Fruit fly (Drosophila melanogaster): Measurements from ENCODE around the gene Grx3.

The Grx3 gene

DNA sequence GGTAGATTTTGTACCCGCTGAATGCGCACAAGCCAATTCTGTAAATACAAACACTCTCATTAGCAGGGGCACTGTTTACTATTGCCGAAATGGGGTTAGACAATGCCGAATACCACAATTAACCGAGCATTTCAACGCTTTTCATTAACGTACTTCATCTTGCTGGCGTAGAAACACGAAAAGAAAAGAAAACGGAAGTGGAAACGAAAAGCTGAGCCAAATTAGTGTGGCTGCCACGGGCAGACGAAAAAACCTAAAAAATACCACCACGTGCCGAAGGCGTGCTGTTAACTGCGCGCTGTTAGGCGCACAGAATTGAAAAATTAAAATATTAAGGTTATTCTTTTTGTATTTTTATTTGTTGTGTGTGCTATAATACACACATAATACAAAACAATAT is 28.7 kb downstream of the Grx3 start, which contains the start of gene RpL24 (continued):
- TF ChIP-seq ham (GFP tag; IDR thresholded peaks at IDR 0.05) (peak; percentile 60; the same call in 1 of the 2 replicates), Dad (GFP tag; optimal IDR thresholded peaks at IDR 0.05) (peak; percentile 92), CG10366 (GFP tag; IDR thresholded peaks at IDR 0.05) (peak; percentile 78), MESR4 (GFP tag; optimal IDR thresholded peaks at IDR 0.05) (peak; percentile 100), CG4424 (GFP tag; optimal IDR thresholded peaks at IDR 0.05) (peak; percentile 90), CG12744 (GFP tag; optimal IDR thresholded peaks at IDR 0.05) (peak; percentile 87), CG3838 (GFP tag; optimal IDR thresholded peaks at IDR 0.05) (peak; percentile 62), lmd (GFP tag; IDR thresholded peaks at IDR 0.05) (peak; percentile 57; the same call in 1 of the 2 replicates), CG7786 (GFP tag; optimal IDR thresholded peaks at IDR 0.05) (peak; percentile 56), CG14667 (GFP tag; IDR thresholded peaks at IDR 0.05) (peak; percentile 24; the same call in 1 of the 2 replicates)

DNA sequence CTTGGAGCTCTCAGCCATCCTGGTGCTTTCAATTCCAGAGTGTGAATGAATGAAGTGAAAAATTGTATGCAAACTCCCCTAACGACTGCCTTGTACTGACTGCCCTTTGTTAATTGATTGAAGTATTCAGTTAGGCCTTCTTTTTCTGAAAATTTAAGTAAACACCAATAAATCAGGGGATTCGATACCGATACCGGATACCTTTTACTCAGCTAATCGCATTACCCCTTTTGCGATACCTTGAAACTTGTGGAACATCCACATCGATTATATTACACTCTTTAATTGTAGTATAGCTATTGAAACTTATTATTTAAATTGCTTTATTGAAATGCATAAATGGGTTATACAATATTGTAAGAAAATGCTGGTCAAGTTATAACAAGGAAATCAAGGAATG is 29.8 kb downstream of the Grx3 start, which contains the start of gene CG16957:
TSS of gene CG16957 (minus strand) at position 101 of the 400 bp plus-strand sequence.
- no peak for TF ChIP-seq sug (tag; optimal IDR thresholded peaks at IDR 0.05)
- no peak for TF ChIP-seq YL-1 (GFP tag; optimal IDR thresholded peaks at IDR 0.05)
- TF ChIP-seq CG33557 (GFP tag; optimal IDR thresholded peaks at IDR 0.05): no peak
- TF ChIP-seq CG10366 (GFP tag; IDR thresholded peaks at IDR 0.05): no peak
- no peak for TF ChIP-seq CG2889 (GFP tag; IDR thresholded peaks at IDR 0.05)
- no peak for TF ChIP-seq CG8290 (GFP tag; optimal IDR thresholded peaks at IDR 0.05)
- TF ChIP-seq CG8290 (tag; optimal IDR thresholded peaks at IDR 0.05): no peak
- no peak for TF ChIP-seq CG14710 (tag; optimal IDR thresholded peaks at IDR 0.05)
- TF ChIP-seq dm (GFP tag; optimal IDR thresholded peaks at IDR 0.05): no peak
- no peak for TF ChIP-seq CG12391 (tag; optimal IDR thresholded peaks at IDR 0.05)
- no peak for TF ChIP-seq Blimp-1 (GFP tag; optimal IDR thresholded peaks at IDR 0.05)
- TF ChIP-seq Nf-YA (GFP tag; IDR thresholded peaks at IDR 0.05): no peak
- TF ChIP-seq CG13287 (GFP tag; IDR thresholded peaks at IDR 0.05; ENCODE audit: partially characterized antibody): no peak
- no peak for TF ChIP-seq CG15073 (GFP tag; optimal IDR thresholded peaks at IDR 0.05)
- no peak for TF ChIP-seq HmgD (GFP tag; optimal IDR thresholded peaks at IDR 0.05)
- TF ChIP-seq CG11085 (GFP tag; IDR thresholded peaks at IDR 0.05): no peak

DNA sequence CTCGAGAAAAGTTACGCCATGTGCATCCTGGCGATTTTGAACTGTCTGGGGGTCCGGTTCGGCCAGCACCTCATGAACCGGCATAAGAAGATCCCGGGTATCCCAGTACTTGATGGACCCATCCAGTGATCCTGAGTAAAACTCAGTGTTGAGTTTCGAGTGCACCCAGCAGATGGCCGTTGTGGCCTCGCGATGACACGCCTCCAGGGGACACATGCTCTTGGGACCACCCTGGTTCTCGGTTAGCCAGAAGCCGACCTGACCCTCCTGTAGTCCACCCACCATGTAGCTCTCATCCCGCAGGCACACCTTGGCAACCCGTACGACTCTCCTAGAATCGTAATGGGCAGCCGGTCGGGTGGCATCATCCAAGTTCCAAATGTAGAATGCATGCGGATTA is 31.1 kb downstream of the Grx3 start:
- TF ChIP-seq CG10321 (GFP tag; IDR thresholded peaks at IDR 0.05): no peak
- no peak for TF ChIP-seq kay (GFP tag; optimal IDR thresholded peaks at IDR 0.05)
- no peak for TF ChIP-seq otp (GFP tag; IDR thresholded peaks at IDR 0.05)
- TF ChIP-seq CG1233 (GFP tag; optimal IDR thresholded peaks at IDR 0.05): no peak
- no peak for TF ChIP-seq CG12942 (GFP tag; optimal IDR thresholded peaks at IDR 0.05)
- no peak for TF ChIP-seq Opbp (GFP tag; IDR thresholded peaks at IDR 0.05; ENCODE audit: partially characterized antibody)
- TF ChIP-seq GATAe (GFP tag; conservative IDR thresholded peaks at IDR 0.05): no peak
- no peak for TF ChIP-seq CG12071 (GFP tag; optimal IDR thresholded peaks at IDR 0.05)
- TF ChIP-seq jigr1 (GFP tag; IDR thresholded peaks at IDR 0.05): no peak
- TF ChIP-seq dati (GFP tag; IDR thresholded peaks at IDR 0.05): no peak
- TF ChIP-seq CG33213 (GFP tag; optimal IDR thresholded peaks at IDR 0.05): no peak
- no peak for TF ChIP-seq CG30431 (GFP tag; optimal IDR thresholded peaks at IDR 0.05)
- no peak for TF ChIP-seq Sry-δ (GFP tag; optimal IDR thresholded peaks at IDR 0.05)
- TF ChIP-seq lov (optimal IDR thresholded peaks at IDR 0.05): no peak
- TF ChIP-seq lov (GFP tag; IDR thresholded peaks at IDR 0.05): no peak
- no peak for TF ChIP-seq CG6272 (GFP tag; IDR thresholded peaks at IDR 0.05)
- TF ChIP-seq CG30020 (tag; optimal IDR thresholded peaks at IDR 0.05): no peak
